Worm (Caenorhabditis elegans): ENCODE measurements around the gene F37A4.3.

F37A4.3 gene

ce11 chrIII:6722208-6722679 lies 3.9 kb downstream of the F37A4.3 start, which contains the start of the genes bath-41 and F37A4.2 (continued):
- peak in 1 of 3 experiments; percentile 21 for TF ChIP-seq lin-35 (GFP tag; optimal IDR thresholded peaks at IDR 0.05)
- TF ChIP-seq ceh-100 (GFP tag; IDR thresholded peaks at IDR 0.05), result no peak
- no peak for TF ChIP-seq cebp-1 (GFP tag; IDR thresholded peaks at IDR 0.05)
- TF ChIP-seq cebp-1 (tag; optimal IDR thresholded peaks at IDR 0.05), result no peak
- TF ChIP-seq nhr-27 (tag; optimal IDR thresholded peaks at IDR 0.05), result no peak

ce11 chrIII:6723089-6723488 lies 4.7 kb downstream of the F37A4.3 start, which contains the start of gene F37A4.1:
TSS of gene F37A4.1 (plus strand) at chrIII:6723389.
- TF ChIP-seq mxl-1 (tag; optimal IDR thresholded peaks at IDR 0.05) (no peak), attf-3 (GFP tag; conservative IDR thresholded peaks at IDR 0.05) (0 out of 2 replicates have a peak, but pooled peaks have one; percentile 43)

- TF ChIP-seq gei-17 (GFP tag; optimal IDR thresholded peaks at IDR 0.05) (no peak), F49E8.2 (tag; optimal IDR thresholded peaks at IDR 0.05; ENCODE audit: insufficient read depth) (no peak), cebp-2 (GFP tag; IDR thresholded peaks at IDR 0.05) (no peak), ztf-28 (GFP tag; IDR thresholded peaks at IDR 0.05) (no peak), nfyb-1 (GFP tag; IDR thresholded peaks at IDR 0.05) (no peak), efl-1 (GFP tag; optimal IDR thresholded peaks at IDR 0.05) (no peak), lin-54 (GFP tag; optimal IDR thresholded peaks at IDR 0.05) (no peak), hlh-12 (tag; optimal IDR thresholded peaks at IDR 0.05) (no peak), die-1 (tag; optimal IDR thresholded peaks at IDR 0.05) (no peak), snpc-3.4 (tag; optimal IDR thresholded peaks at IDR 0.05) (no peak), ekl-4 (GFP tag; IDR thresholded peaks at IDR 0.05) (no peak), F37B4.10 (GFP tag; IDR thresholded peaks at IDR 0.05) (no peak), snpc-1.1 (tag; optimal IDR thresholded peaks at IDR 0.05; ENCODE audit: insufficient read depth) (no peak), madf-10 (tag; optimal IDR thresholded peaks at IDR 0.05) (no peak), ztf-3 (GFP tag; optimal IDR thresholded peaks at IDR 0.05) (no peak)
Observed at ce11 chrIII:6725489-6725888, 7.1 kb downstream of the F37A4.3 start, which contains the start of gene wdr-4. TSS of gene wdr-4 (plus strand) at chrIII:6725789.

- TF ChIP-seq tbp1 (GFP tag; optimal IDR thresholded peaks at IDR 0.05) (no peak), nhr-80 (tag; optimal IDR thresholded peaks at IDR 0.05) (peak; percentile 4)
Observed at ce11 chrIII:6730185-6730850, 11.9 kb downstream of the F37A4.3 start, which contains the start of the genes Y102E9.5 and odr-4. TSS of gene Y102E9.5 (minus strand) at chrIII:6730285. TSS of gene odr-4 (plus strand) at chrIII:6730800.

- TF ChIP-seq T07F8.4 (tag; optimal IDR thresholded peaks at IDR 0.05) (no peak), mcd-1 (GFP tag; IDR thresholded peaks at IDR 0.05) (0 out of 2 replicates have a peak, but pooled peaks have one; percentile 15), attf-3 (GFP tag; conservative IDR thresholded peaks at IDR 0.05) (no peak)
Observed at ce11 chrIII:6731285-6731684, 12.9 kb downstream of the F37A4.3 start.

ce11 chrIII:6734420-6734819 lies 16.1 kb downstream of the F37A4.3 start, which contains the start of gene Y102E9.3:
TSS of gene Y102E9.3 (minus strand) at chrIII:6734520.
- TF ChIP-seq Y53F4B.3 (GFP tag; IDR thresholded peaks at IDR 0.05) (no peak), ceh-100 (GFP tag; IDR thresholded peaks at IDR 0.05) (no peak), lag-1 (GFP tag; IDR thresholded peaks at IDR 0.05) (no peak)
